Fruit fly (Drosophila melanogaster): ENCODE results near the gene RpS13.

DNA sequence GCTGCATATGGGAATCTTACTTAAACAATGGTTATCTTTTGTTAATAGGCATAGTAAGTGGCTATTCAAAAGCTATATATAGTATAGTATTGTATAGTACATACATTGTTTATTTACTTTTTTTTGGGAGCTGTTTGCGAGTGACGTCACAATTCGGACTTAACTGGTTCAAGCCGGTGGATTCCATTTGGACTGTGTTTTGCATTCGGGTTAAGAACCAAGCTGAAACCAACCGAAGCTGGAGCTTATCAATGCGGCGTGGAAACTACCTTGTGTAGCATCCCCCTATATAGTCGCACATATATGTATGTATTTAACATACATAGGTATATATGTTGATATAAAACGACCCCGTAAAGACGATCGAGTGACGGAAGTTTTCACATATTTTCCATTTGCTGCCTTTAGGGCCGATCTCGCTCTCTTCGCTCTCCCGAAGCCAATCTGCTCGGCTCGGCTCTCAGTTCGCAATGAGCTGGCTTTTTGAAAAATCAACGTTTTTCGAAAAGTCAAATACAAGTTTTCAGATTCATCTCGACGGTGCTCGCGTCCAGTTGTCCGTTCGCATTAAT is 35.9 kb downstream of the RpS13 start:
- TF ChIP-seq CG14711 (tag; optimal IDR thresholded peaks at IDR 0.05): no peak
- TF ChIP-seq kay (GFP tag; ENCODE audit: borderline replicate concordance): peak; percentile 85
- TF ChIP-seq Hr96 (GFP tag; optimal IDR thresholded peaks at IDR 0.05): no peak
- TF ChIP-seq ovo (GFP tag; optimal IDR thresholded peaks at IDR 0.05): no peak
- no peak for TF ChIP-seq cic (GFP tag; optimal IDR thresholded peaks at IDR 0.05)
- TF ChIP-seq toe (GFP tag; optimal IDR thresholded peaks at IDR 0.05): no peak
- TF ChIP-seq CG1620 (GFP tag; optimal IDR thresholded peaks at IDR 0.05): no peak
- TF ChIP-seq bab1 (GFP tag; optimal IDR thresholded peaks at IDR 0.05): no peak
- TF ChIP-seq pad (GFP tag; optimal IDR thresholded peaks at IDR 0.05): no peak

All from whole organism, adult.